Worm (Caenorhabditis elegans) whole organism, young adult: ENCODE results near the gene fbxb-97.

Source experiments
- B0035.1 ChIP-seq: sonication (generic microtip); optimal IDR thresholded peaks from 2 replicates; lab custom pipeline; 2016; ENCODE audit warnings: missing genetic modification characterization, mild to moderate bottlenecking, missing compliant biosample characterization, missing genotype, missing genetic modification reagents
- B0261.1 ChIP-seq: sonication (generic microtip); optimal IDR thresholded peaks from 2 replicates; lab custom pipeline; 2016; ENCODE audit warnings: mild to moderate bottlenecking, missing genetic modification characterization, moderate library complexity, missing compliant biosample characterization
- F10E7.11 ChIP-seq: sonication (generic microtip); optimal IDR thresholded peaks from 2 replicates; lab custom pipeline; 2017; ENCODE audit warnings: mild to moderate bottlenecking, missing genetic modification characterization, moderate library complexity, missing compliant biosample characterization
- F55B11.4 ChIP-seq: sonication (generic microtip); optimal IDR thresholded peaks from 2 replicates; lab custom pipeline; 2016; ENCODE audit warnings: missing compliant biosample characterization, missing genetic modification characterization, borderline replicate concordance; ENCODE audit not compliant: insufficient read depth
- F57C9.4 ChIP-seq: sonication (generic microtip); optimal IDR thresholded peaks from 2 replicates; lab custom pipeline; 2017; ENCODE audit warnings: mild to moderate bottlenecking, missing genetic modification characterization, missing compliant biosample characterization
- K12H6.12 ChIP-seq: fragments of 200-800 bp; sonication (Bioruptor generic); optimal IDR thresholded peaks from 2 replicates; lab custom pipeline; 2018; ENCODE audit warnings: mild to moderate bottlenecking, missing genetic modification characterization, missing compliant biosample characterization
- Y79H2A.3 ChIP-seq: fragments of 200-800 bp; sonication (Bioruptor generic); conservative IDR thresholded peaks from 2 replicates; pipeline ENCODE4 v1.3.6; 2022; ENCODE audit warnings: missing genetic modification reagents, missing genetic modification characterization, missing compliant biosample characterization
- ama-1 ChIP-seq, 3 experiments: fragments of 150-350 bp in 1 of 3; sonication (generic microtip) in 2 of 3; optimal IDR thresholded peaks; 2 replicates each; lab custom pipeline; 2014 to 2018; ENCODE audit warnings: missing biosample characterization in 2 of 3, missing genetic modification characterization in 2 of 3, missing genetic modification reagents in 2 of 3
- athp-1 ChIP-seq: sonication (generic microtip); optimal IDR thresholded peaks from 2 replicates; lab custom pipeline; 2017; ENCODE audit warnings: mild to moderate bottlenecking, missing genetic modification characterization, missing compliant biosample characterization
- attf-5 ChIP-seq: fragments of 200-800 bp; sonication (Bioruptor generic); optimal IDR thresholded peaks from 2 replicates; lab custom pipeline; 2018; ENCODE audit warnings: mild to moderate bottlenecking, missing genetic modification characterization, missing compliant biosample characterization
- bed-1 ChIP-seq: fragments of 200-800 bp; sonication (Bioruptor generic); IDR thresholded peaks from 2 replicates; pipeline ENCODE4 v1.3.6; 2022; ENCODE audit warnings: missing genetic modification reagents, missing genetic modification characterization, missing compliant biosample characterization
- ccch-3 ChIP-seq: fragments of 200-800 bp; sonication (Bioruptor generic); optimal IDR thresholded peaks from 2 replicates; lab custom pipeline; 2018; ENCODE audit warnings: mild to moderate bottlenecking, missing genetic modification characterization, missing compliant biosample characterization
- cebp-1 ChIP-seq, 2 experiments: fragments of 200-800 bp in 1 of 2; sonication (Bioruptor generic) in 1 of 2; sonication (generic microtip) in 1 of 2; IDR thresholded peaks in 1 of 2; optimal IDR thresholded peaks in 1 of 2; 2 replicates each; pipeline versions ENCODE4 v1.3.6 to Lab custom; 2017 to 2022; ENCODE audit warnings: missing compliant biosample characterization in 2 of 2, missing genetic modification characterization in 2 of 2, mild to moderate bottlenecking in 1 of 2, missing genetic modification reagents in 1 of 2, moderate library complexity in 1 of 2
- ceh-27 ChIP-seq: fragments of 200-800 bp; sonication (Bioruptor generic); optimal IDR thresholded peaks from 2 replicates; lab custom pipeline; 2018; ENCODE audit warnings: mild to moderate bottlenecking, missing genetic modification characterization, moderate library complexity, missing compliant biosample characterization
- ceh-40 ChIP-seq: fragments of 200-800 bp; sonication (Bioruptor generic); IDR thresholded peaks from 2 replicates; pipeline ENCODE4 v1.3.6; 2022; ENCODE audit warnings: missing genetic modification characterization, missing compliant biosample characterization
- ceh-58 ChIP-seq: fragments of 200-800 bp; sonication (Bioruptor generic); IDR thresholded peaks from 2 replicates; pipeline ENCODE4 v1.3.6; 2022; ENCODE audit warnings: missing genetic modification characterization, missing compliant biosample characterization
- dpff-1 ChIP-seq: sonication (generic microtip); optimal IDR thresholded peaks from 2 replicates; lab custom pipeline; 2017; ENCODE audit warnings: mild to moderate bottlenecking, missing genetic modification characterization, missing compliant biosample characterization
- dpl-1 ChIP-seq: fragments of 150-350 bp; optimal IDR thresholded peaks from 2 replicates; lab custom pipeline; 2014; ENCODE audit warnings: missing biosample characterization, missing genetic modification reagents, missing genetic modification characterization
- efl-1 ChIP-seq: fragments of 150-350 bp; optimal IDR thresholded peaks from 2 replicates; lab custom pipeline; 2014; ENCODE audit warnings: missing biosample characterization, missing genetic modification reagents, missing genetic modification characterization
- egrh-3 ChIP-seq: fragments of 200-800 bp; sonication (Bioruptor generic); IDR thresholded peaks from 2 replicates; pipeline ENCODE4 v1.3.6; 2022; ENCODE audit warnings: missing genetic modification reagents, missing genetic modification characterization, missing compliant biosample characterization
- ets-4 ChIP-seq: fragments of 200-800 bp; sonication (Bioruptor generic); optimal IDR thresholded peaks from 2 replicates; lab custom pipeline; 2018; ENCODE audit warnings: mild to moderate bottlenecking, missing genetic modification characterization, missing compliant biosample characterization
- hlh-26 ChIP-seq: fragments of 200-800 bp; sonication (Bioruptor generic); conservative IDR thresholded peaks from 2 replicates; pipeline ENCODE4 v1.3.6; 2022; ENCODE audit warnings: missing genetic modification reagents, missing genetic modification characterization, missing compliant biosample characterization
- hmg-1.2 ChIP-seq: fragments of 200-800 bp; sonication (Bioruptor generic); IDR thresholded peaks from 2 replicates; pipeline ENCODE4 v1.3.6; 2022; ENCODE audit warnings: missing genetic modification reagents, missing genetic modification characterization, missing compliant biosample characterization
- lin-35 ChIP-seq, 3 experiments: fragments of 150-350 bp in 2 of 3; sonication (generic microtip) in 1 of 3; optimal IDR thresholded peaks; 2 replicates each; lab custom pipeline; 2014 to 2018; ENCODE audit warnings: missing biosample characterization in 3 of 3, missing genetic modification characterization in 3 of 3, missing genetic modification reagents in 3 of 3
- lin-40 ChIP-seq: sonication (generic microtip); optimal IDR thresholded peaks from 2 replicates; lab custom pipeline; 2016; ENCODE audit warnings: missing genetic modification characterization, mild to moderate bottlenecking, missing compliant biosample characterization, missing genotype, missing genetic modification reagents
- lin-54 ChIP-seq: fragments of 200-800 bp; sonication (Bioruptor generic); optimal IDR thresholded peaks from 2 replicates; lab custom pipeline; 2018; ENCODE audit warnings: mild to moderate bottlenecking, missing genetic modification characterization, missing compliant biosample characterization
- mcd-1 ChIP-seq: fragments of 200-800 bp; sonication (Bioruptor generic); IDR thresholded peaks from 2 replicates; pipeline ENCODE4 v1.3.6; 2022; ENCODE audit warnings: missing genetic modification reagents, missing genetic modification characterization, missing compliant biosample characterization
- nfya-1 ChIP-seq: sonication (generic microtip); optimal IDR thresholded peaks from 2 replicates; lab custom pipeline; 2017; ENCODE audit warnings: antibody characterized with exemption, missing compliant biosample characterization, missing genetic modification characterization, borderline replicate concordance; ENCODE audit not compliant: insufficient read depth
- rec-8 ChIP-seq, 2 experiments: sonication (generic microtip); optimal IDR thresholded peaks; 2 replicates each; lab custom pipeline; 2016; ENCODE audit warnings: mild to moderate bottlenecking in 2 of 2, missing genetic modification characterization in 2 of 2, missing genetic modification reagents in 2 of 2, missing genotype in 2 of 2, missing biosample characterization in 1 of 2, missing compliant biosample characterization in 1 of 2, moderate library complexity in 1 of 2
- snpc-1.3 ChIP-seq: sonication (generic microtip); optimal IDR thresholded peaks from 2 replicates; lab custom pipeline; 2017; ENCODE audit warnings: missing genetic modification characterization, mild to moderate bottlenecking, missing compliant biosample characterization, antibody characterized with exemption, moderate library complexity, missing genotype, missing genetic modification reagents; ENCODE audit not compliant: insufficient read depth
- snpc-4 ChIP-seq, 5 experiments: fragments of 150-350 bp in 1 of 5; sonication (generic microtip) in 4 of 5; optimal IDR thresholded peaks; 2 replicates each; lab custom pipeline; 2014 to 2018; ENCODE audit warnings: missing genetic modification characterization in 5 of 5, missing biosample characterization in 3 of 5, antibody characterized with exemption in 2 of 5, mild to moderate bottlenecking in 2 of 5, missing compliant biosample characterization in 2 of 5, missing genotype in 2 of 5, moderate library complexity in 2 of 5, missing genetic modification reagents in 1 of 5
- tbp1 ChIP-seq: fragments of 200-800 bp; sonication (Bioruptor generic); optimal IDR thresholded peaks from 2 replicates; lab custom pipeline; 2018; ENCODE audit warnings: mild to moderate bottlenecking, missing genetic modification characterization, missing compliant biosample characterization
- tbx-9 ChIP-seq: sonication (generic microtip); optimal IDR thresholded peaks from 2 replicates; lab custom pipeline; 2016; ENCODE audit warnings: borderline replicate concordance, missing genetic modification characterization, inconsistent platforms, missing compliant biosample characterization
- unc-62 ChIP-seq: fragments of 150-350 bp; optimal IDR thresholded peaks from 2 replicates; lab custom pipeline; 2014; ENCODE audit warnings: missing biosample characterization, missing genetic modification reagents, missing genetic modification characterization
- zim-3 ChIP-seq: sonication (generic microtip); optimal IDR thresholded peaks from 2 replicates; lab custom pipeline; 2017; ENCODE audit warnings: mild to moderate bottlenecking, missing genetic modification characterization, moderate library complexity, missing compliant biosample characterization
- ztf-26 ChIP-seq: sonication (generic microtip); optimal IDR thresholded peaks from 2 replicates; lab custom pipeline; 2017; ENCODE audit warnings: missing genetic modification characterization, missing compliant biosample characterization
- ztf-28 ChIP-seq: fragments of 200-800 bp; sonication (Bioruptor generic); IDR thresholded peaks from 2 replicates; pipeline ENCODE4 v1.3.6; 2022; ENCODE audit warnings: missing genetic modification reagents, missing genetic modification characterization, missing compliant biosample characterization

fbxb-97 gene

DNA sequence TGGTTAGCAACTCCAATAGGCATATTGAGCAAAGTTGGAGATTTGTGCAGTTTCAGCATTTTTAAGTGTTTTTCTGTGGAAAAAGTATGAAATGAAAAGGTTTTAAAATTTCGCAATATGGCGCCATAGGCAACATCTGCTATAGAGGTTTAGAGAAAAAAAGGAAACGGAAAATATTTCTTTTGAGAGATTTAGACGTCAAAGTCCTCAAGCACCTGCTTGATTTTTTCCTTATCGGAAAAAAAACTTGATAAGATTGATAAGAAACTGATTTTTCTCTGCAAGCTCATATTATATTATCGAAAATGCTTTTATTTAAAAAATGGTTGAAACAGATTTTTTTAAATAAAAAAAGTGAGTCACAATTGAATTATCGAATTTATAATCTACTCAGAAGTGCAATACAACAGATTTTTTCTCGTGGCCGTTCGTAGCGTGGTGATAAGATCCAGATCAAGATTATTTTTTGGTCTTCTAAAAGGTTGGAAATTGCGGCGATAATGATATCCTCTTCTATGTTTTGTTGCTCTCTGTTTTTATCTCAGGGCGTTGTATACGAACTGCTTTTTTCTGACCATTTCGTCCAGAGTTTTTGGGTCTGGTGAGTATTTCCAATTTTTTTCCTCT is 27.9 kb downstream of the fbxb-97 start, which contains the start of gene fbxc-19 (continued):
- TF ChIP-seq efl-1 (GFP tag; lab: Kevin White, UChicago) (no peak), B0035.1 (tag; lab: Kevin White, UChicago) (no peak), B0261.1 (tag; lab: Kevin White, UChicago) (no peak)

DNA sequence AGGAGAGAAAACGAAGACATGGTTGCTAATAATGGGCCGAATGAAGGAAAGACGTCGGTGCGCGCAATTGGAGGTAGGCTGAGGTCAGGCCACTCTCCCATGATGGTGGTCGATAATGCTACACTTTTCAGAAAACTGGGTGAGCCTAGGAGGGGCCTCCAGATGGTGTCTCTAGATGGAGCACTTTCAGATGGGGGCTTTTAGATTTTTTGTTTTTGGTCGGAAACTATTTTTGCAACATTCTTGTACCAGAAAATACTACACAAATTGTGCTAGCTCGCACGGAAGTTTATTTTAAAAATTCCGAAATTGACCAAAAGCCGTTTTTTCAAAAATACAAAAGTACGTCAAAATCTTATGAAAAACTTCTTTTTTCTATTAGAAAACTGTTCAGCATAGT is 29.7 kb downstream of the fbxb-97 start, which contains the start of gene fbxb-10:
Gene fbxb-10, minus strand, starts transcription at position 101 of the 400 bp plus-strand sequence.
- TF ChIP-seq bed-1 (GFP tag; lab: Robert Waterston, UW): no peak
- TF ChIP-seq ceh-58 (GFP tag; lab: Robert Waterston, UW): no peak
- no peak for TF ChIP-seq ztf-28 (GFP tag; lab: Robert Waterston, UW)
- no peak for TF ChIP-seq hmg-1.2 (GFP tag; lab: Robert Waterston, UW)
- TF ChIP-seq unc-62 (GFP tag; lab: Kevin White, UChicago): no peak
- TF ChIP-seq zim-3 (tag; lab: Kevin White, UChicago): no peak

DNA sequence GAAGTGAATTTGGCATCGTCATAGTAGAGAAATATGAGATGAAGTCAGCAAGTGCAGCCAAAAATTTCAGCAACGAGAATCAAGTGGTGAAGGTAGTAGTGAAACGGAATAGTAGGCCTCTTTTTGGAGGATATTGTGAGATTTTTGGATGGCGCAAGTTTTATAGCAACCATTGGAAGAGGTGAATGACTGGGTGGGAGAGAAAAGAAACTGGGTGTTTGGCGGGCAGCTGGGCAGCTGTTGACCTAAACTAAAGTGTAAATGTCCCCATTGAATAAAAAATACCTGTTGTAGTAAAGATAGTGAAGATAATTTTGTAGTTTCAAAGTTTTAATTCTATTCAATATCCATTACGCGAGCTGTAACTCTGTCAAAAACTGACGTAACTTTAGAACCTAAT is 31.9 kb downstream of the fbxb-97 start:
- TF ChIP-seq ama-1 (optimal IDR thresholded peaks at IDR 0.05; lab: Kevin White, UChicago) (no peak), ama-1 (GFP tag; optimal IDR thresholded peaks at IDR 0.05; lab: Kevin White, UChicago) (no peak), ceh-40 (GFP tag; lab: Robert Waterston, UW) (no peak), cebp-1 (GFP tag; IDR thresholded peaks at IDR 0.05; lab: Robert Waterston, UW) (no peak), cebp-1 (tag; optimal IDR thresholded peaks at IDR 0.05; lab: Kevin White, UChicago) (no peak), ccch-3 (GFP tag; lab: Kevin White, UChicago) (no peak), egrh-3 (GFP tag; lab: Robert Waterston, UW) (no peak), ets-4 (no peak), dpff-1 (tag; lab: Kevin White, UChicago) (no peak), ceh-27 (GFP tag; lab: Kevin White, UChicago) (no peak), Y79H2A.3 (no peak), rec-8 (tag; optimal IDR thresholded peaks at IDR 0.05; lab: Kevin White, UChicago) (no peak), lin-40 (no peak), athp-1 (tag; lab: Kevin White, UChicago) (no peak), F10E7.11 (tag; lab: Kevin White, UChicago) (no peak), nfya-1 (tag; lab: Kevin White, UChicago) (no peak), K12H6.12 (no peak), attf-5 (GFP tag; lab: Kevin White, UChicago) (no peak), hlh-26 (GFP tag; lab: Robert Waterston, UW) (no peak), snpc-4 (GFP tag; optimal IDR thresholded peaks at IDR 0.05; lab: Kevin White, UChicago) (no peak), snpc-4 (tag; optimal IDR thresholded peaks at IDR 0.05; lab: Kevin White, UChicago) (no peak), tbp1 (GFP tag; lab: Kevin White, UChicago) (no peak)
- TF ChIP-seq, all 124 proteins: peak for 0

DNA sequence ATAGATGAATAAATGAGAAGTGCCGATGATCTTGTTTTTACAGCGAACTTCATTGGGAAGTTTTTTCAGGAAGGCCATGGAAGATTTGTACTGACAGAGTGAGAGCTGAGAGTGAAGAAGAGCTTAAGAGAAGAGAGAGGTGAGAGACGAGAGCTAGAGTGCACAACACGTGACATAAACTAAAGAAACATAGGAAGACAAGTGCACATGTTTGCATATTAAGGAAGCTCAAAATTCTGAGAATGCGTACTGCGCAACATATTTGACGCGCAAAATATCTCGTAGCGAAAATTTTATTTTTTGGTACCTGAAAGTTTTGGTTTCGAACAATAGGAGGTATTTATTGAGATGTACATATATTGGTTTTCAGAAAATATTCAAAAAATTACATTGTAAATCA is 39.7 kb downstream of the fbxb-97 start, which contains the start of gene C08F1.8:
Gene C08F1.8, minus strand, starts transcription at position 101 of the 400 bp plus-strand sequence.
- no peak for TF ChIP-seq dpl-1
- TF ChIP-seq snpc-1.3: no peak
- no peak for TF ChIP-seq ztf-26 (tag; lab: Kevin White, UChicago)
- TF ChIP-seq mcd-1 (GFP tag; lab: Robert Waterston, UW): no peak
- no peak for TF ChIP-seq attf-5 (GFP tag; lab: Kevin White, UChicago)
- no peak for TF ChIP-seq tbx-9 (tag; lab: Kevin White, UChicago)
- no peak for TF ChIP-seq F55B11.4
- TF ChIP-seq F57C9.4 (tag; lab: Kevin White, UChicago): no peak
- TF ChIP-seq lin-35 (GFP tag; optimal IDR thresholded peaks at IDR 0.05; lab: Kevin White, UChicago): no peak
- TF ChIP-seq lin-54: no peak
